Worm (Caenorhabditis elegans): ENCODE results near the gene T23F11.11.

- TF ChIP-seq ama-1 (optimal IDR thresholded peaks at IDR 0.05), result no peak
- TF ChIP-seq ceh-36 (tag; optimal IDR thresholded peaks at IDR 0.05), result no peak
- TF ChIP-seq tra-4 (tag; optimal IDR thresholded peaks at IDR 0.05), result no peak
- TF ChIP-seq flt-1 (GFP tag; IDR thresholded peaks at IDR 0.05), result no peak
- no peak for TF ChIP-seq hmg-4 (GFP tag; optimal IDR thresholded peaks at IDR 0.05)
- TF ChIP-seq ets-7 (tag; optimal IDR thresholded peaks at IDR 0.05), result no peak
- no peak for TF ChIP-seq scrt-1 (GFP tag; IDR thresholded peaks at IDR 0.05)
- no peak for TF ChIP-seq tbx-37 (GFP tag; conservative IDR thresholded peaks at IDR 0.05)
- TF ChIP-seq sea-1 (GFP tag; conservative IDR thresholded peaks at IDR 0.05), result no peak
- TF ChIP-seq ceh-13 (GFP tag; optimal IDR thresholded peaks at IDR 0.05), result no peak
- TF ChIP-seq F13C5.2 (tag; optimal IDR thresholded peaks at IDR 0.05), result no peak
- TF ChIP-seq hmbx-1 (tag; optimal IDR thresholded peaks at IDR 0.05), result no peak
- TF ChIP-seq aly-1 (tag; optimal IDR thresholded peaks at IDR 0.05), result no peak
- no peak for TF ChIP-seq B0310.2 (tag; optimal IDR thresholded peaks at IDR 0.05)
Measured at ce11 chrIII:4671491-4671890, at the start of gene T23F11.11.
